Fruit fly (Drosophila melanogaster): Measurements from ENCODE around the gene SdhBL.

dm6 chrX:18934859-18935258 lies 40.6 kb downstream of the SdhBL start:
- TF ChIP-seq pan (optimal IDR thresholded peaks at IDR 0.05) (no peak), lola (GFP tag; optimal IDR thresholded peaks at IDR 0.05) (no peak), Dfd (GFP tag; optimal IDR thresholded peaks at IDR 0.05) (no peak), h (GFP tag; optimal IDR thresholded peaks at IDR 0.05) (no peak), usp (GFP tag; optimal IDR thresholded peaks at IDR 0.05) (no peak), Jra (GFP tag; optimal IDR thresholded peaks at IDR 0.05) (no peak), N (GFP tag; optimal IDR thresholded peaks at IDR 0.05) (no peak), CrebA (GFP tag; optimal IDR thresholded peaks at IDR 0.05; ENCODE audit: borderline replicate concordance) (no peak), foxo (GFP tag; optimal IDR thresholded peaks at IDR 0.05) (no peak), psq (GFP tag; optimal IDR thresholded peaks at IDR 0.05) (no peak), Hr78 (GFP tag; optimal IDR thresholded peaks at IDR 0.05) (no peak), sv (GFP tag; optimal IDR thresholded peaks at IDR 0.05) (no peak)
